Worm (Caenorhabditis elegans): ENCODE measurements around the gene ZK856.16.

DNA sequence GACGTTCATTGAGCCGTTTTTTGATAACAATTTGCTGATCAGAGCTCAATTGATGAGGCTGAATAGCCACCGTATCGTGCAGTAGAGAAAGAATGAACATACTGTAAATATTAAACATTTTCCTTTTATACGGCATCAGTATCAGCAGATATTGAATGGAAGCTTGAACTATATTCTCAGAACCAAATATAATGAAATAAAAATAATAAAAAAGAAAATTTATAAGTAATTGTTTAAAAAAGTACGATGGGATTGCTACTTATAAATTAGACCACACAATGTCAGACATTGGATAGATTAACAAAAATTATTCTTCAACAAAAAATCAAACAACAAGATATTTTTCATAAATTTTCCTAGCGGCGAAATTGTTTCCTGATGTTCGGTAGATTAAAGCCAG lies 1.1 kb upstream of the ZK856.16 start, which contains the start of gene rpc-25:
- no peak for TF ChIP-seq ZK546.5 (tag; optimal IDR thresholded peaks at IDR 0.05)
- TF ChIP-seq snpc-4 (tag; optimal IDR thresholded peaks at IDR 0.05): no peak
- TF ChIP-seq lin-39 (tag; optimal IDR thresholded peaks at IDR 0.05): no peak
- TF ChIP-seq elt-2 (tag; optimal IDR thresholded peaks at IDR 0.05): no peak
- TF ChIP-seq nhr-28 (tag; optimal IDR thresholded peaks at IDR 0.05): no peak
- no peak for TF ChIP-seq fos-1 (tag; optimal IDR thresholded peaks at IDR 0.05)
- no peak for TF ChIP-seq mdl-1 (tag; optimal IDR thresholded peaks at IDR 0.05)
- TF ChIP-seq unc-62 (GFP tag; optimal IDR thresholded peaks at IDR 0.05): no peak
- no peak for TF ChIP-seq ztf-11 (tag; optimal IDR thresholded peaks at IDR 0.05)
- no peak for TF ChIP-seq nhr-77 (tag; optimal IDR thresholded peaks at IDR 0.05)
- TF ChIP-seq ceh-28 (tag; optimal IDR thresholded peaks at IDR 0.05): no peak
